Fruit fly (Drosophila melanogaster) whole organism, adult: ENCODE results near the gene SH3PX1.
A peak's percentile ranks its signal among the peaks of the same experiment; 100 is the strongest.

Experiments used
- CG11617 ChIP-seq: fragments of 200-800 bp; sonication (Bioruptor generic); optimal IDR thresholded peaks from 2 replicates; lab custom pipeline; 2017; ENCODE audit warnings: mild to moderate bottlenecking, missing biosample characterization, missing genetic modification reagents, missing genetic modification characterization
- CG12768 ChIP-seq: fragments of 200-800 bp; sonication (Bioruptor generic); optimal IDR thresholded peaks from 2 replicates; lab custom pipeline; 2017; ENCODE audit warnings: missing biosample characterization, missing genetic modification characterization, mild to moderate bottlenecking, moderate library complexity, missing genetic modification reagents
- CG14711 ChIP-seq: fragments of 200-800 bp; sonication (Bioruptor generic); optimal IDR thresholded peaks from 2 replicates; lab custom pipeline; 2018; ENCODE audit warnings: missing biosample characterization, mild to moderate bottlenecking, missing genetic modification characterization, moderate library complexity
- CG1620 ChIP-seq: fragments of 200-800 bp; sonication (Bioruptor generic); optimal IDR thresholded peaks from 2 replicates; lab custom pipeline; 2016; ENCODE audit warnings: missing biosample characterization, missing genetic modification characterization
- CG33017 ChIP-seq: fragments of 200-800 bp; sonication (Bioruptor generic); optimal IDR thresholded peaks from 2 replicates; lab custom pipeline; 2018; ENCODE audit warnings: missing biosample characterization, mild to moderate bottlenecking, missing genetic modification characterization, moderate library complexity
- CG5204 ChIP-seq: fragments of 200-800 bp; sonication (Bioruptor generic); optimal IDR thresholded peaks from 2 replicates; lab custom pipeline; 2016; ENCODE audit warnings: missing biosample characterization, missing genetic modification characterization
- CG7045 ChIP-seq: fragments of 200-800 bp; sonication (Bioruptor generic); optimal IDR thresholded peaks from 2 replicates; lab custom pipeline; 2017; ENCODE audit warnings: missing biosample characterization, mild to moderate bottlenecking, missing genetic modification characterization
- CG7101 ChIP-seq: fragments of 200-800 bp; sonication (Bioruptor generic); optimal IDR thresholded peaks from 2 replicates; lab custom pipeline; 2018; ENCODE audit warnings: missing biosample characterization, mild to moderate bottlenecking, missing genetic modification characterization, moderate library complexity
- Clk ChIP-seq: fragments of 200-800 bp; sonication (Bioruptor generic); optimal IDR thresholded peaks from 2 replicates; lab custom pipeline; 2017; ENCODE audit warnings: missing biosample characterization, missing genetic modification characterization
- Crg-1 ChIP-seq: fragments of 200-800 bp; sonication (Bioruptor generic); optimal IDR thresholded peaks from 2 replicates; lab custom pipeline; 2016; ENCODE audit warnings: missing biosample characterization, missing genetic modification characterization
- Hr96 ChIP-seq: fragments of 200-800 bp; sonication (Bioruptor generic); optimal IDR thresholded peaks from 2 replicates; lab custom pipeline; 2016; ENCODE audit warnings: missing biosample characterization, missing genetic modification characterization
- Mnt ChIP-seq: fragments of 200-800 bp; sonication (Bioruptor generic); optimal IDR thresholded peaks from 2 replicates; lab custom pipeline; 2016; ENCODE audit warnings: missing biosample characterization, mild to moderate bottlenecking, missing genetic modification characterization
- bab1 ChIP-seq: fragments of 200-800 bp; sonication (Bioruptor generic); optimal IDR thresholded peaks from 3 replicates; lab custom pipeline; 2019; ENCODE audit warnings: missing biosample characterization, mild to moderate bottlenecking, missing genetic modification characterization, moderate library complexity
- cic ChIP-seq: fragments of 200-800 bp; sonication (Bioruptor generic); optimal IDR thresholded peaks from 2 replicates; lab custom pipeline; 2017; ENCODE audit warnings: missing biosample characterization, mild to moderate bottlenecking, missing genetic modification characterization, moderate library complexity
- cnc ChIP-seq, 2 experiments: fragments of >200 bp; optimal IDR thresholded peaks; 2 replicates each; lab custom pipeline; 2017
- kay ChIP-seq: fragments of 200-800 bp; sonication (Bioruptor generic); peaks from one replicate; lab custom pipeline; 2016; ENCODE audit warnings: missing biosample characterization, missing genetic modification characterization, borderline replicate concordance
- ovo ChIP-seq: fragments of 200-800 bp; sonication (Bioruptor generic); optimal IDR thresholded peaks from 2 replicates; lab custom pipeline; 2016; ENCODE audit warnings: missing biosample characterization, missing genetic modification characterization
- pad ChIP-seq: fragments of 200-800 bp; sonication (Bioruptor generic); optimal IDR thresholded peaks from 3 replicates; lab custom pipeline; 2017; ENCODE audit warnings: missing biosample characterization, missing genetic modification characterization, mild to moderate bottlenecking, moderate library complexity, missing genetic modification reagents
- tj ChIP-seq: fragments of 200-800 bp; sonication (Bioruptor generic); optimal IDR thresholded peaks from 3 replicates; lab custom pipeline; 2017; ENCODE audit warnings: missing biosample characterization, mild to moderate bottlenecking, missing genetic modification characterization, moderate library complexity
- toe ChIP-seq: fragments of 200-800 bp; sonication (Bioruptor generic); optimal IDR thresholded peaks from 2 replicates; lab custom pipeline; 2016; ENCODE audit warnings: missing biosample characterization, missing genetic modification characterization

The SH3PX1 gene

dm6 chr3L:9684871-9685270 lies 28.8 kb downstream of the SH3PX1 start, which contains the start of gene CG16719:
TSS of gene CG16719 (plus strand) at chr3L:9685171.
- no peak for TF ChIP-seq toe (GFP tag; lab: Kevin White, UChicago)

dm6 chr3L:9680968-9681367 lies 32.7 kb downstream of the SH3PX1 start, which contains the start of gene alphaTub67C:
TSS of gene alphaTub67C (plus strand) at chr3L:9681268.
- TF ChIP-seq ovo (GFP tag; lab: Kevin White, UChicago) (peak; percentile 37), Crg-1 (GFP tag; lab: Kevin White, UChicago) (no peak), CG5204 (no peak), cnc (optimal IDR thresholded peaks at IDR 0.05; lab: Kevin White, UChicago) (no peak), Clk (GFP tag; lab: Kevin White, UChicago) (no peak), pad (GFP tag; lab: Kevin White, UChicago) (peak; percentile 88)

- TF ChIP-seq bab1 (GFP tag; lab: Kevin White, UChicago) (peak; percentile 27), CG7101 (tag; lab: Kevin White, UChicago) (no peak), cic (GFP tag; lab: Kevin White, UChicago) (peak; percentile 32), tj (GFP tag; lab: Kevin White, UChicago) (peak; percentile 60), Crg-1 (GFP tag; lab: Kevin White, UChicago) (no peak), CG12768 (GFP tag; lab: Kevin White, UChicago) (no peak), toe (GFP tag; lab: Kevin White, UChicago) (no peak), Clk (GFP tag; lab: Kevin White, UChicago) (no peak)
Observed at dm6 chr3L:9678994-9679393, 34.6 kb downstream of the SH3PX1 start, which contains the start of the genes fry and CG16717. TSS of gene fry (minus strand) at chr3L:9679103. TSS of gene CG16717 (plus strand) at chr3L:9679201.

- TF ChIP-seq bab1 (GFP tag; lab: Kevin White, UChicago), result no peak
- no peak for TF ChIP-seq CG12768 (GFP tag; lab: Kevin White, UChicago)
- TF ChIP-seq cic (GFP tag; lab: Kevin White, UChicago), result peak; percentile 14
- peak; percentile 89 for TF ChIP-seq kay
- TF ChIP-seq CG7101 (tag; lab: Kevin White, UChicago), result no peak
- peak; percentile 3 for TF ChIP-seq pad (GFP tag; lab: Kevin White, UChicago)
Observed at dm6 chr3L:9678007-9678497, 35.6 kb downstream of the SH3PX1 start.

dm6 chr3L:9677260-9677659 lies 36.4 kb downstream of the SH3PX1 start:
- no peak for TF ChIP-seq CG1620 (GFP tag; lab: Kevin White, UChicago)
- TF ChIP-seq cnc (optimal IDR thresholded peaks at IDR 0.05; lab: Kevin White, UChicago), result no peak
- no peak for TF ChIP-seq bab1 (GFP tag; lab: Kevin White, UChicago)
- no peak for TF ChIP-seq cic (GFP tag; lab: Kevin White, UChicago)
- TF ChIP-seq kay, result no peak

- TF ChIP-seq ovo (GFP tag; lab: Kevin White, UChicago) (peak; percentile 69), CG11617 (GFP tag; lab: Kevin White, UChicago) (peak; percentile 65), toe (GFP tag; lab: Kevin White, UChicago) (no peak), CG12768 (GFP tag; lab: Kevin White, UChicago) (peak; percentile 91), CG14711 (tag; lab: Kevin White, UChicago) (no peak), Mnt (GFP tag; lab: Kevin White, UChicago) (peak; percentile 44), CG7045 (GFP tag; lab: Kevin White, UChicago) (peak; percentile 46), tj (GFP tag; lab: Kevin White, UChicago) (peak; percentile 44), cic (GFP tag; lab: Kevin White, UChicago) (peak; percentile 80), CG33017 (tag; lab: Kevin White, UChicago) (peak; percentile 77), CG5204 (no peak), bab1 (GFP tag; lab: Kevin White, UChicago) (no peak), CG7101 (tag; lab: Kevin White, UChicago) (peak; percentile 19), Clk (GFP tag; lab: Kevin White, UChicago) (no peak), kay (peak; percentile 98), Hr96 (GFP tag; lab: Kevin White, UChicago) (peak; percentile 40), CG1620 (GFP tag; lab: Kevin White, UChicago) (peak; percentile 4), cnc (optimal IDR thresholded peaks at IDR 0.05; lab: Kevin White, UChicago) (no peak)
Observed at dm6 chr3L:9675528-9675963, 38.1 kb downstream of the SH3PX1 start.

dm6 chr3L:9674300-9674699 lies 39.3 kb downstream of the SH3PX1 start:
- TF ChIP-seq CG7045 (GFP tag; lab: Kevin White, UChicago), result no peak
- no peak for TF ChIP-seq CG14711 (tag; lab: Kevin White, UChicago)
- TF ChIP-seq Clk (GFP tag; lab: Kevin White, UChicago), result no peak
- no peak for TF ChIP-seq CG33017 (tag; lab: Kevin White, UChicago)
- TF ChIP-seq kay, result peak; percentile 26
